Worm (Caenorhabditis elegans): ENCODE measurements around the gene hhat-1.

DNA sequence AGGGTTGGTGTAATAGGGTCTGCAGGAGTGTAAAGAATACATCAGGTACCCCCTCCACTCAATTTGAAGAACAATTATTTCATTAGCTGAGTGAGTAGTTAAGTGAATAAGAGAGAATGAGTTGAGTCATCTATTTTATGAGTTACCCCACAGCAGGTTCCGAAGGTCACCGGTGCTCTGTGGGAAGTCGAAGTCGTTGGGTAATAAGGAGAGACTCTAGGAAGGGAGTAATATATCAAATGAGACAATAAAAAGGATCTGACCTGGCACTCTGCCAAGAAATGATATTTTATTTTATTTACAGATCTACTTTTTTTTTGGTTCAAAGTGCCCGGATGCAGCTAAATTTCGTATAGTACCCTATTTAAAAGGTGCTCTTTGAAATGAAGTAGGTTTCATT lies 19.8 kb downstream of the hhat-1 start, which contains the start of gene C09F9.1:
- TF ChIP-seq ceh-82 (tag; optimal IDR thresholded peaks at IDR 0.05) (no peak), nhr-90 (tag; optimal IDR thresholded peaks at IDR 0.05; ENCODE audit: poor library complexity) (no peak), aly-2 (tag; optimal IDR thresholded peaks at IDR 0.05) (no peak), elt-3 (tag; optimal IDR thresholded peaks at IDR 0.05) (no peak), ztf-4 (tag; optimal IDR thresholded peaks at IDR 0.05) (no peak), swsn-7 (tag; optimal IDR thresholded peaks at IDR 0.05) (no peak), ama-1 (optimal IDR thresholded peaks at IDR 0.05) (no peak), blmp-1 (tag; optimal IDR thresholded peaks at IDR 0.05) (no peak), alr-1 (tag; optimal IDR thresholded peaks at IDR 0.05; ENCODE audit: borderline replicate concordance) (no peak), lir-3 (tag; optimal IDR thresholded peaks at IDR 0.05; ENCODE audit: poor library complexity) (no peak), elt-2 (tag; optimal IDR thresholded peaks at IDR 0.05) (no peak), nhr-71 (tag; optimal IDR thresholded peaks at IDR 0.05) (no peak)
